Worm (Caenorhabditis elegans) whole organism, L2 larva: ENCODE measurements around the gene F35H12.1.
A peak's percentile ranks its signal among the peaks of the same experiment; 100 is the strongest.

Experiments used
- C34F6.9 ChIP-seq: fragments of 150-350 bp; optimal IDR thresholded peaks from 2 replicates; lab custom pipeline; 2014; ENCODE audit warnings: missing biosample characterization, missing genetic modification characterization
- F13H6.1 ChIP-seq: sonication (generic microtip); optimal IDR thresholded peaks from 2 replicates; lab custom pipeline; 2016; ENCODE audit warnings: missing genetic modification characterization, missing compliant biosample characterization
- R02D3.7 ChIP-seq: fragments of 150-350 bp; optimal IDR thresholded peaks from 2 replicates; lab custom pipeline; 2014; ENCODE audit warnings: missing biosample characterization, missing genetic modification characterization
- Y55F3AM.14 ChIP-seq: fragments of 200-800 bp; sonication (Bioruptor generic); optimal IDR thresholded peaks from 2 replicates; lab custom pipeline; 2018; ENCODE audit warnings: mild to moderate bottlenecking, missing genetic modification characterization, missing compliant biosample characterization
- alr-1 ChIP-seq: fragments of 150-350 bp; optimal IDR thresholded peaks from 2 replicates; lab custom pipeline; 2014; ENCODE audit warnings: missing biosample characterization, missing genetic modification characterization
- aly-2 ChIP-seq: fragments of 150-350 bp; optimal IDR thresholded peaks from 2 replicates; lab custom pipeline; 2014; ENCODE audit warnings: missing biosample characterization, missing genetic modification characterization
- ceh-16 ChIP-seq: fragments of 150-350 bp; optimal IDR thresholded peaks from 2 replicates; lab custom pipeline; 2014; ENCODE audit warnings: missing biosample characterization, missing genetic modification characterization
- ceh-82 ChIP-seq: fragments of 150-350 bp; optimal IDR thresholded peaks from 2 replicates; lab custom pipeline; 2014; ENCODE audit warnings: missing biosample characterization, missing genetic modification characterization
- crh-2 ChIP-seq: sonication (generic microtip); optimal IDR thresholded peaks from 2 replicates; lab custom pipeline; 2017; ENCODE audit warnings: missing biosample characterization, missing genetic modification characterization
- egl-27 ChIP-seq: sonication (generic microtip); optimal IDR thresholded peaks from 3 replicates; lab custom pipeline; 2017; ENCODE audit warnings: missing biosample characterization, missing genetic modification reagents, missing genetic modification characterization
- elt-3 ChIP-seq: sonication (generic microtip); optimal IDR thresholded peaks from 2 replicates; lab custom pipeline; 2017; ENCODE audit warnings: missing biosample characterization, missing genetic modification characterization
- gmeb-1 ChIP-seq: fragments of 150-350 bp; optimal IDR thresholded peaks from 2 replicates; lab custom pipeline; 2014; ENCODE audit warnings: missing biosample characterization, missing genetic modification characterization
- lin-11 ChIP-seq: fragments of 150-350 bp; sonication (generic microtip); optimal IDR thresholded peaks from 2 replicates; lab custom pipeline; 2014; ENCODE audit warnings: missing biosample characterization, missing genetic modification characterization, inconsistent platforms, mixed read lengths
- lin-13 ChIP-seq: fragments of 150-350 bp; optimal IDR thresholded peaks from 2 replicates; lab custom pipeline; 2014; ENCODE audit warnings: missing biosample characterization, missing genetic modification reagents, missing genetic modification characterization
- lin-39 ChIP-seq: fragments of 150-350 bp; optimal IDR thresholded peaks from 2 replicates; lab custom pipeline; 2014; ENCODE audit warnings: missing biosample characterization, missing genetic modification reagents, missing genetic modification characterization
- lsy-2 ChIP-seq, 2 experiments: fragments of 150-350 bp in 1 of 2; sonication (generic microtip) in 1 of 2; optimal IDR thresholded peaks; 2 replicates each; lab custom pipeline; 2014 to 2017; ENCODE audit warnings: missing biosample characterization in 2 of 2, missing genetic modification characterization in 2 of 2
- mab-5 ChIP-seq: fragments of 150-350 bp; optimal IDR thresholded peaks from 2 replicates; lab custom pipeline; 2014; ENCODE audit warnings: missing biosample characterization, missing genetic modification characterization
- mbf-1 ChIP-seq: sonication (generic microtip); optimal IDR thresholded peaks from 2 replicates; lab custom pipeline; 2017; ENCODE audit warnings: missing biosample characterization, missing genetic modification characterization
- nhr-10 ChIP-seq: sonication (generic microtip); optimal IDR thresholded peaks from 2 replicates; lab custom pipeline; 2017; ENCODE audit warnings: missing biosample characterization, missing genetic modification characterization
- nhr-11 ChIP-seq: fragments of 150-350 bp; optimal IDR thresholded peaks from 2 replicates; lab custom pipeline; 2014; ENCODE audit warnings: missing biosample characterization, missing genetic modification characterization
- nhr-129 ChIP-seq: fragments of 150-350 bp; optimal IDR thresholded peaks from 2 replicates; lab custom pipeline; 2014; ENCODE audit warnings: missing biosample characterization, missing genetic modification characterization
- nhr-23 ChIP-seq: fragments of 150-350 bp; optimal IDR thresholded peaks from 2 replicates; lab custom pipeline; 2014; ENCODE audit warnings: missing biosample characterization, missing genetic modification reagents, missing genetic modification characterization
- nhr-6 ChIP-seq: fragments of 150-350 bp; optimal IDR thresholded peaks from 2 replicates; lab custom pipeline; 2014; ENCODE audit warnings: missing biosample characterization, missing genetic modification characterization
- nhr-77 ChIP-seq: fragments of 150-350 bp; optimal IDR thresholded peaks from 2 replicates; lab custom pipeline; 2014; ENCODE audit warnings: missing biosample characterization, missing genetic modification characterization
- peb-1 ChIP-seq: fragments of 150-350 bp; optimal IDR thresholded peaks from 2 replicates; lab custom pipeline; 2014; ENCODE audit warnings: missing biosample characterization, missing genetic modification characterization
- sma-3 ChIP-seq: sonication (generic microtip); optimal IDR thresholded peaks from 2 replicates; lab custom pipeline; 2016; ENCODE audit warnings: missing genetic modification reagents, missing genetic modification characterization, missing compliant biosample characterization
- sma-9 ChIP-seq, 2 experiments: fragments of 150-350 bp in 1 of 2; sonication (generic microtip) in 1 of 2; optimal IDR thresholded peaks; 2 replicates each; lab custom pipeline; 2014 to 2016; ENCODE audit warnings: missing genetic modification characterization in 2 of 2, mild to moderate bottlenecking in 1 of 2, missing biosample characterization in 1 of 2, missing compliant biosample characterization in 1 of 2, missing genetic modification reagents in 1 of 2, moderate library complexity in 1 of 2
- snpc-4 ChIP-seq: fragments of 150-350 bp; optimal IDR thresholded peaks from 2 replicates; lab custom pipeline; 2014; ENCODE audit warnings: missing biosample characterization, missing genetic modification characterization
- unc-55 ChIP-seq: fragments of 150-350 bp; sonication (generic microtip); optimal IDR thresholded peaks from 3 replicates; lab custom pipeline; 2014; ENCODE audit warnings: missing biosample characterization, missing genetic modification reagents, missing genetic modification characterization
- zag-1 ChIP-seq: fragments of 150-350 bp; optimal IDR thresholded peaks from 2 replicates; lab custom pipeline; 2014; ENCODE audit warnings: missing biosample characterization, missing genetic modification characterization
- ztf-1 ChIP-seq: fragments of 200-800 bp; sonication (Bioruptor generic); conservative IDR thresholded peaks from 2 replicates; pipeline ENCODE4 v1.3.6; 2022; ENCODE audit warnings: missing genetic modification characterization, missing compliant biosample characterization
- ztf-11 ChIP-seq: sonication (generic microtip); optimal IDR thresholded peaks from 2 replicates; lab custom pipeline; 2017; ENCODE audit warnings: missing biosample characterization, missing genetic modification characterization

The F35H12.1 gene

ce11 chrX:933504-933903, at the start of gene F35H12.1:
Gene F35H12.1 (plus strand): TSS chrX:933804.
- TF ChIP-seq ceh-16, result no peak
- no peak for TF ChIP-seq lin-11 (tag; lab: Kevin White, UChicago)
- TF ChIP-seq alr-1 (tag; lab: Kevin White, UChicago), result no peak
- no peak for TF ChIP-seq sma-3 (GFP tag; lab: Kevin White, UChicago)
- no peak for TF ChIP-seq mbf-1
- no peak for TF ChIP-seq R02D3.7 (tag; lab: Kevin White, UChicago)
- no peak for TF ChIP-seq nhr-6
- no peak for TF ChIP-seq nhr-77 (tag; lab: Kevin White, UChicago)
- TF ChIP-seq sma-9 (GFP tag; optimal IDR thresholded peaks at IDR 0.05; lab: Kevin White, UChicago), result no peak
- no peak for TF ChIP-seq sma-9 (tag; optimal IDR thresholded peaks at IDR 0.05; lab: Kevin White, UChicago)
- TF ChIP-seq elt-3 (tag; lab: Kevin White, UChicago), result no peak
- no peak for TF ChIP-seq nhr-11
- no peak for TF ChIP-seq egl-27 (tag; lab: Kevin White, UChicago)
- TF ChIP-seq mab-5 (tag; lab: Kevin White, UChicago), result no peak
- TF ChIP-seq nhr-10, result no peak
- no peak for TF ChIP-seq snpc-4
- TF ChIP-seq nhr-23 (tag; lab: Kevin White, UChicago), result no peak
- TF ChIP-seq, all 48 proteins: peak for 0

DNA sequence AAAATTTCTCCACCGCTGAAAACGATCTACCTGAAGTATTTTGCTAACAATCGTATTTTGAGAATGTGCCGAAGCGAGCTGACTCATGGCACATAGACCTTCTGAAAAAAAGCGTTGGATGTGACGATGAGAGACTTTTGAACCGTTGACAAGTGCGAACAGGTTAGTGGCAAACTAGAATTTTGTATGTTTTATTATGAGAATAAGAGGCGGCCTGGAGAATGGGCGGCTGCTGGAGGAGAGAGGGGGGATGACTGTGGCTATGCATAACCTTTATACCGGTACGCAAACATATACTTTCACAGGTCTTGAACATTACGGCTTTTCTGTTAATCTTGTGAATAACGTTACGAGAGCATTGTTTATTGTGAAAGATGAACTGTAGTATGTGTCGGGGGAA, 45.3 kb upstream of the F35H12.1 start, which contains the start of gene mam-1:
Gene mam-1, minus strand, starts transcription at position 101 of the 400 bp plus-strand sequence.
- TF ChIP-seq Y55F3AM.14 (GFP tag; lab: Kevin White, UChicago), result no peak
- TF ChIP-seq nhr-11, result no peak
- no peak for TF ChIP-seq unc-55
- TF ChIP-seq ceh-82 (tag; lab: Kevin White, UChicago), result no peak
- no peak for TF ChIP-seq lsy-2 (tag; optimal IDR thresholded peaks at IDR 0.05; lab: Kevin White, UChicago)
- no peak for TF ChIP-seq nhr-77 (tag; lab: Kevin White, UChicago)
- TF ChIP-seq ztf-1, result no peak

- TF ChIP-seq peb-1 (tag; lab: Kevin White, UChicago), result no peak
- no peak for TF ChIP-seq lin-13
- no peak for TF ChIP-seq lsy-2 (tag; optimal IDR thresholded peaks at IDR 0.05; lab: Kevin White, UChicago)
- TF ChIP-seq nhr-129 (tag; lab: Kevin White, UChicago), result no peak
- no peak for TF ChIP-seq nhr-77 (tag; lab: Kevin White, UChicago)
Measured at ce11 chrX:897948-898347, 35.7 kb upstream of the F35H12.1 start, which contains the start of gene mab-7. Gene mab-7 (minus strand): TSS chrX:898048.

DNA sequence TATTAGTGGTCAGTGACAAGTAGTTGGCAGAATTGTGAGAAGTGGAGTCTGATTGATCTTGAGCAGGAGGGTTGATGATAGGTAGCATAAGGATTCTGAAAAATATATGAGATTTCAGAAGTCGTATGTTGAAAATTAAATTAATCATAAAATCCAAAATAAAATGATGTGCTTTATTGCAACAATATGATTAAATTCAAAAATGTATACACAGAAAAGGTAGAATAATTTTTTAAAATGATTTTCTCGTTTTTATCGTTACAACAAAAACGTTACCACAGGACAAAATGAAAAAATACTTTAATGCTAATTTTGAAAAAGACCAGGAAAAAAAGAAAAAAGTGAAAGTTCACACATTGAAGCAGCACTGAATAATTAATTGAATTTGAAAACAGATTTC, 31.1 kb upstream of the F35H12.1 start, which contains the start of gene ZC13.10:
Gene ZC13.10, minus strand, starts transcription at position 101 of the 400 bp plus-strand sequence.
- TF ChIP-seq zag-1 (tag; lab: Kevin White, UChicago), result no peak

DNA sequence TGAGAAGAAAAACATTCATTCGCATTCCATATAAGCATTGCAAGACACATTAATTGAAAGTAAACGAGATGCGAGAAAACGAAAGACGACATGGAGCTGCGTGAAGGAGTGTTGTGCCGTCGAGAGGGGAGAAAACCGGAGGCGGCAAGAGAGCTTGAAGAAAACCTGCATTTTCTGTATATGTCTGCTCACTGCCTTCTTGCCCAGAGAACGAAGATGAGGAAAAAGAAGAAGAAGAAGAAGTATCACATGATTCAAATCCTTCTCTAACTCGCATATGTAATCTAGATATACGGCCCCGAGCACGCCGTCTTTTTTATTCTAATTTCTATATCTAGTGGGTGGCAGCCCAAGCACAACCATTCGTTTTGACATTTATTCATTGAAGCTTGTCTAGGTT, 23.3 kb upstream of the F35H12.1 start:
- peak; percentile 46 for TF ChIP-seq lin-11 (tag; lab: Kevin White, UChicago)
- TF ChIP-seq unc-55, result peak; percentile 48
- no peak for TF ChIP-seq F13H6.1 (tag; lab: Kevin White, UChicago)
- peak; percentile 42 for TF ChIP-seq C34F6.9
- TF ChIP-seq nhr-129 (tag; lab: Kevin White, UChicago), result no peak
- TF ChIP-seq sma-9 (GFP tag; optimal IDR thresholded peaks at IDR 0.05; lab: Kevin White, UChicago), result peak; percentile 1
- no peak for TF ChIP-seq sma-9 (tag; optimal IDR thresholded peaks at IDR 0.05; lab: Kevin White, UChicago)
- peak; percentile 2 for TF ChIP-seq crh-2 (tag; lab: Kevin White, UChicago)

DNA sequence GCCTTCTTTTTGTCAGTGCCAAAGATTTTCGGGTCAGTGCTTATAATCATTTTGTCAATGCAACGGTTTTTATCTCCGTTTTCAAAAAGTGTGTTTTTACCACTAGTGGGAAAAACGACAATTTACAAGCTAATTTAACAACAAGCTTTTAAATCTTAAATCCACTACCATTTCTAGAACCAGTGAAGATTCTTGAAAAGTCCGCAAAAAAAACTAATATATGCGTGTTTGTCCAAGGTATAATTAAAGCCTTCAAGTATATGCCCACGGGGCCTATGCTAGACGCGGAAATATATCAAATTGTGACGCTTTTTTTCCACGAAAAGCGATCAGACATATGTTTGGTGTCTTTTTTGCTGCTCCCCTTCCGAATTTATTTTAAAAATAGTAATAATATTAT, 21.0 kb upstream of the F35H12.1 start:
- no peak for TF ChIP-seq gmeb-1 (tag; lab: Kevin White, UChicago)
- no peak for TF ChIP-seq ztf-11 (tag; lab: Kevin White, UChicago)
- TF ChIP-seq lin-39 (tag; lab: Kevin White, UChicago), result no peak
- TF ChIP-seq aly-2 (tag; lab: Kevin White, UChicago), result no peak
- no peak for TF ChIP-seq nhr-77 (tag; lab: Kevin White, UChicago)
- no peak for TF ChIP-seq alr-1 (tag; lab: Kevin White, UChicago)
- TF ChIP-seq mbf-1, result no peak
- no peak for TF ChIP-seq nhr-11
- TF ChIP-seq C34F6.9, result no peak
- no peak for TF ChIP-seq F13H6.1 (tag; lab: Kevin White, UChicago)
- no peak for TF ChIP-seq Y55F3AM.14 (GFP tag; lab: Kevin White, UChicago)
- no peak for TF ChIP-seq nhr-10
- no peak for TF ChIP-seq R02D3.7 (tag; lab: Kevin White, UChicago)
